Worm (Caenorhabditis elegans) whole organism, late embryonic: ENCODE data around the gene mca-1.

ENCODE experiments used
- C38D4.7 ChIP-seq: fragments of 200-800 bp; sonication (Bioruptor generic); optimal IDR thresholded peaks from 2 replicates; lab custom pipeline; 2018; ENCODE audit warnings: mild to moderate bottlenecking, missing genetic modification characterization, moderate library complexity, missing compliant biosample characterization
- ceh-6 ChIP-seq: fragments of 200-800 bp; sonication (Bioruptor generic); optimal IDR thresholded peaks from 2 replicates; lab custom pipeline; 2018; ENCODE audit warnings: mild to moderate bottlenecking, missing genetic modification characterization, missing compliant biosample characterization
- che-1 ChIP-seq: sonication (generic microtip); optimal IDR thresholded peaks from 2 replicates; lab custom pipeline; 2016; ENCODE audit warnings: mild to moderate bottlenecking, missing genetic modification characterization, missing compliant biosample characterization
- lim-6 ChIP-seq: sonication (generic microtip); optimal IDR thresholded peaks from 2 replicates; lab custom pipeline; 2016; ENCODE audit warnings: missing genetic modification characterization, missing compliant biosample characterization
- pha-4 ChIP-seq: fragments of 150-350 bp; optimal IDR thresholded peaks from 2 replicates; lab custom pipeline; 2018; ENCODE audit warnings: missing biosample characterization, missing genetic modification reagents, missing genetic modification characterization
- rnt-1 ChIP-seq: sonication (generic microtip); optimal IDR thresholded peaks from 2 replicates; lab custom pipeline; 2016; ENCODE audit warnings: missing genetic modification characterization, missing compliant biosample characterization

DNA sequence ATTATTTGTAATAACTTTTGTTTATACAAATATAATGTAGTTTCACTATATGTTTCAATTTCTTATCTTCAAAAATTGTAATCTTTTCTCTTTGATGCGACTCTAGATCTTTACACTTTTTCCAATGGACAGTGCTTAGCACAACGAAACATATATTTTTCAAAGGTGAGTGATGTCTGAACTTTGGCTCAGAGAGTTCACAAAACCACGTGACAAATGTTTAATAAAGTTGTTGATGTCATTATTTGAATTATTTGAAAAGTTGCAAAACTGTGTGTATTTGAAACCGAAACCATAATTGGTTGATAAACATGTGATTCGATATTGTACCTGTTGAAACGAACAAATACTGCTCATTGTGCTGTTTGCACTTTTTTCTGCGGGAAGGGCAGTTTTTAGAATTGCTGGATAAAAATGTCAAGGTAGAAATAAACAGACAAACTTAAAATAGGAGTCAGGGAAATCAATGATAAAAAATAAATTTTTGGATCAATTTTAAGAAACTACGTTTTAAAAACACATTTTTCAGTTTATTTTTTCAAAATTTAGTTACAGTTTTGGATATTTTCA is 33.4 kb upstream of the mca-1 start:
- TF ChIP-seq rnt-1 (no peak), lim-6 (tag; lab: Kevin White, UChicago) (no peak), pha-4 (tag; lab: Kevin White, UChicago) (no peak), ceh-6 (GFP tag; lab: Kevin White, UChicago) (no peak), che-1 (tag; lab: Kevin White, UChicago) (no peak), C38D4.7 (GFP tag; lab: Kevin White, UChicago) (no peak)
